Worm (Caenorhabditis elegans): ENCODE data around the gene F33D4.4.

The F33D4.4 gene

ce11 chrIV:7710824-7711223 is 4.1 kb upstream of the F33D4.4 start, which contains the start of gene nhr-8:
TSS of gene nhr-8 (plus strand) at chrIV:7710983.
- TF ChIP-seq elt-2 (tag; optimal IDR thresholded peaks at IDR 0.05) (peak; percentile 89), ceh-24 (tag; optimal IDR thresholded peaks at IDR 0.05) (no peak)

- TF ChIP-seq unc-42 (tag; optimal IDR thresholded peaks at IDR 0.05) (peak; percentile 78), unc-86 (tag; optimal IDR thresholded peaks at IDR 0.05) (no peak), sdc-2 (tag; optimal IDR thresholded peaks at IDR 0.05) (no peak), nfya-1 (tag; optimal IDR thresholded peaks at IDR 0.05) (peak; percentile 24), fkh-6 (tag; optimal IDR thresholded peaks at IDR 0.05) (no peak), pros-1 (tag; optimal IDR thresholded peaks at IDR 0.05) (no peak), lim-6 (tag; optimal IDR thresholded peaks at IDR 0.05) (no peak)
These were observed 3.0 kb upstream of the F33D4.4 start, which contains the start of the genes mrpl-1, emc-6 and mrps-24 for ce11 chrIV:7709701-7710100. TSS of gene mrpl-1 (minus strand) at chrIV:7709701. TSS of gene emc-6 (minus strand) at chrIV:7709736. TSS of gene mrps-24 (plus strand) at chrIV:7710045.

ce11 chrIV:7698320-7698719 is 8.4 kb downstream of the F33D4.4 start, which contains the start of gene flp-13:
TSS of gene flp-13 (minus strand) at chrIV:7698420.
- TF ChIP-seq K09A11.1 (tag; optimal IDR thresholded peaks at IDR 0.05; ENCODE audit: insufficient read depth) (no peak), pha-4 (tag; optimal IDR thresholded peaks at IDR 0.05) (no peak), fkh-10 (GFP tag; optimal IDR thresholded peaks at IDR 0.05) (no peak), sdc-2 (tag; optimal IDR thresholded peaks at IDR 0.05) (no peak), sox-4 (tag; optimal IDR thresholded peaks at IDR 0.05) (no peak), ceh-2 (tag; optimal IDR thresholded peaks at IDR 0.05) (no peak), ceh-31 (tag; optimal IDR thresholded peaks at IDR 0.05) (no peak), fkh-6 (tag; optimal IDR thresholded peaks at IDR 0.05) (no peak), pha-2 (tag; optimal IDR thresholded peaks at IDR 0.05) (no peak), ahr-1 (tag; optimal IDR thresholded peaks at IDR 0.05) (no peak), syd-9 (tag; optimal IDR thresholded peaks at IDR 0.05) (no peak), tbx-2 (tag; optimal IDR thresholded peaks at IDR 0.05) (no peak), nhr-11 (tag; optimal IDR thresholded peaks at IDR 0.05) (no peak), ceh-9 (tag; optimal IDR thresholded peaks at IDR 0.05) (no peak)

- TF ChIP-seq tbx-7 (tag; optimal IDR thresholded peaks at IDR 0.05) (no peak), nfya-1 (tag; optimal IDR thresholded peaks at IDR 0.05) (no peak), ceh-19 (GFP tag; optimal IDR thresholded peaks at IDR 0.05) (no peak), unc-86 (tag; optimal IDR thresholded peaks at IDR 0.05) (no peak), ceh-24 (tag; optimal IDR thresholded peaks at IDR 0.05) (no peak), unc-55 (GFP tag; optimal IDR thresholded peaks at IDR 0.05) (no peak), fkh-6 (tag; optimal IDR thresholded peaks at IDR 0.05) (no peak), unc-42 (tag; optimal IDR thresholded peaks at IDR 0.05) (no peak), hlh-15 (tag; optimal IDR thresholded peaks at IDR 0.05) (no peak), unc-3 (GFP tag; conservative IDR thresholded peaks at IDR 0.05) (no peak), unc-3 (tag; optimal IDR thresholded peaks at IDR 0.05) (no peak), ztf-16 (tag; optimal IDR thresholded peaks at IDR 0.05) (no peak), sdc-2 (tag; optimal IDR thresholded peaks at IDR 0.05) (no peak), ceh-2 (tag; optimal IDR thresholded peaks at IDR 0.05) (no peak), pha-4 (tag; optimal IDR thresholded peaks at IDR 0.05) (no peak), syd-9 (tag; optimal IDR thresholded peaks at IDR 0.05) (no peak), ceh-9 (tag; optimal IDR thresholded peaks at IDR 0.05) (no peak)
These were observed 14.3 kb downstream of the F33D4.4 start for ce11 chrIV:7692451-7692850.

ce11 chrIV:7689326-7689725 is 17.4 kb downstream of the F33D4.4 start:
- TF ChIP-seq lim-6 (tag; optimal IDR thresholded peaks at IDR 0.05) = no peak
- no peak for TF ChIP-seq T23F11.4 (GFP tag; optimal IDR thresholded peaks at IDR 0.05)
- no peak for TF ChIP-seq rnt-1 (tag; optimal IDR thresholded peaks at IDR 0.05)
- TF ChIP-seq ceh-6 (GFP tag; optimal IDR thresholded peaks at IDR 0.05) = no peak
- TF ChIP-seq F13H6.1 (tag; optimal IDR thresholded peaks at IDR 0.05) = no peak
- no peak for TF ChIP-seq C38D4.7 (GFP tag; optimal IDR thresholded peaks at IDR 0.05)
- no peak for TF ChIP-seq fkh-10 (GFP tag; optimal IDR thresholded peaks at IDR 0.05)
- TF ChIP-seq pag-3 (tag; optimal IDR thresholded peaks at IDR 0.05; ENCODE audit: borderline replicate concordance) = no peak
- TF ChIP-seq zip-5 (tag; optimal IDR thresholded peaks at IDR 0.05) = no peak
- no peak for TF ChIP-seq Y22D7AL.16 (tag; optimal IDR thresholded peaks at IDR 0.05)
- no peak for TF ChIP-seq K02D7.2 (tag; optimal IDR thresholded peaks at IDR 0.05)
- no peak for TF ChIP-seq ceh-31 (tag; optimal IDR thresholded peaks at IDR 0.05)
- TF ChIP-seq ama-1 (optimal IDR thresholded peaks at IDR 0.05) = no peak
- TF ChIP-seq ceh-9 (tag; optimal IDR thresholded peaks at IDR 0.05) = no peak
- no peak for TF ChIP-seq elt-4 (tag; optimal IDR thresholded peaks at IDR 0.05)
- TF ChIP-seq sdc-2 (tag; optimal IDR thresholded peaks at IDR 0.05) = no peak
- no peak for TF ChIP-seq elt-2 (tag; optimal IDR thresholded peaks at IDR 0.05)
